Fruit fly (Drosophila melanogaster): Measurements from ENCODE around the gene RabGGTa.

The RabGGTa gene

DNA sequence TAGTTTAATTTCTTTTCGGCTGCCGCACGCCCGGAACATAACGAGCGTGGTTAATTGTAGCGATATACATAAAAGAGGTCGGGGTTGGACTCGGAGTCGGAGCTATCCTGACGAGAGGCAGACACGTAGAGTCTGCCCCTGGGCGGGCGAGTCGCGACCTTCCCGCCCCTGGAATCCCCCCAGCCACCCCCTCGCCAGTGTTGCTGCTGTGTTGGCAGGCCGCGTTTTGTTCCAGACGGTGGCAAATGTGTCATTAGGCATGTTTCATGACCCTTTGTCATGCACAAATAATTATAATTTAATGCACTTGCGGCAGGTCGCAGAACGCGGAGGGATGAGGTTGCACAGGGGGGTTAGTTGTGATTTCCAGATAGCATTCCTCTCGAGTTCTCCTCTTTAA lies 22.4 kb upstream of the RabGGTa start:
- TF ChIP-seq CG9705 (GFP tag; optimal IDR thresholded peaks at IDR 0.05) (no peak), Dfd (GFP tag; optimal IDR thresholded peaks at IDR 0.05) (peak; percentile 13), jim (GFP tag; optimal IDR thresholded peaks at IDR 0.05) (no peak), brk (GFP tag; optimal IDR thresholded peaks at IDR 0.05) (no peak), ey (GFP tag; optimal IDR thresholded peaks at IDR 0.05) (no peak)

DNA sequence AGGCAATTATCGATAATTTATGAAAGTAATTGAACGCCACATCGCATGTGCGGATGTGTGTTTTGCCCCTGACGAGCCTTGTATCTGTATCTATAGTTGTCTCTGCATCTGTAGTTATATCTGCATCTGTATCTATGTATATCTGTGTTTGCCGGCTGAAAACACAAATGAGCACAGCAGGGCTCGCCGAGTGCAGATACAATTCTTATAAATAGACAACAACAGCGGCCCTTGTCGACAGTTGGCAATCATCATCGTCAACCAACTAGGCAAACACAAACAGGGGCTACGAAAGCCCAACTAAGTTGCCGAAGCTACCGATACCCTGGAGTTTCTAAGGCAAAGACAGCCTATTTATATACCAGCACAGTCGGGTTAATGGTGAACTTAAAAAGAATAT lies 21.0 kb upstream of the RabGGTa start:
- TF ChIP-seq dsf (GFP tag; optimal IDR thresholded peaks at IDR 0.05; ENCODE audit: borderline replicate concordance) (no peak), Vsx2 (GFP tag; optimal IDR thresholded peaks at IDR 0.05; ENCODE audit: partially characterized antibody) (no peak), Hr78 (GFP tag; optimal IDR thresholded peaks at IDR 0.05) (no peak), Myc (optimal IDR thresholded peaks at IDR 0.05) (no peak), Hnf4 (GFP tag; optimal IDR thresholded peaks at IDR 0.05) (no peak), tai (GFP tag; optimal IDR thresholded peaks at IDR 0.05) (no peak), CrebA (GFP tag; optimal IDR thresholded peaks at IDR 0.05; ENCODE audit: borderline replicate concordance) (no peak), jim (GFP tag; optimal IDR thresholded peaks at IDR 0.05) (no peak), sage (GFP tag; optimal IDR thresholded peaks at IDR 0.05) (no peak), psq (GFP tag; optimal IDR thresholded peaks at IDR 0.05) (no peak), CG32264 (GFP tag; optimal IDR thresholded peaks at IDR 0.05) (no peak), Dfd (GFP tag; optimal IDR thresholded peaks at IDR 0.05) (no peak), dl (GFP tag; optimal IDR thresholded peaks at IDR 0.05; ENCODE audit: insufficient read depth in 1 of 2, partially characterized antibody in 2 of 2) (no peak), woc (GFP tag; optimal IDR thresholded peaks at IDR 0.05) (no peak), pan (optimal IDR thresholded peaks at IDR 0.05) (no peak), Mio (GFP tag; optimal IDR thresholded peaks at IDR 0.05) (no peak), h (GFP tag; optimal IDR thresholded peaks at IDR 0.05) (no peak), brk (GFP tag; optimal IDR thresholded peaks at IDR 0.05) (no peak), usp (GFP tag; optimal IDR thresholded peaks at IDR 0.05) (no peak), ey (GFP tag; optimal IDR thresholded peaks at IDR 0.05) (no peak)

DNA sequence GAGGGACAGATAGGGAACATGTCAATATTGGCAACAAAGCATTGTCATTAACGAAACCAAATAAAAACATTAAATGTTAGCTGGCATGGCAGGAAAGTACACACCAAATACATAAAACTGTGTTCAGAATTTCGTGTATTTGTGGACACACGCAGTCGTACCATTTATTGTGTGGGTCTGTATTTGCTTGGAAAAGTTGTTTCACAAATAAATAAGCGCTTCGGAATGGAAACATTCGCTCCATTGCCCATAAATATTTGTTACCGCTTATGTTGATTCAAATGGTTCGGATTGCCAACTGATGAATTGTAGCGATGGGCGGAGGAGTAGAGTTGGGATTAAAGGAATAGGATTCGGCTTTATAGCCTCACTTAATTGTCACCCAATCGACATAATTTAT lies 19.9 kb upstream of the RabGGTa start:
- peak in 1 of 2 experiments; percentile 26 for TF ChIP-seq foxo (GFP tag; optimal IDR thresholded peaks at IDR 0.05)
- TF ChIP-seq Mio (GFP tag; optimal IDR thresholded peaks at IDR 0.05): no peak
- peak; percentile 26 for TF ChIP-seq OdsH (GFP tag; optimal IDR thresholded peaks at IDR 0.05)
- peak; percentile 57 for TF ChIP-seq rgr (GFP tag; optimal IDR thresholded peaks at IDR 0.05)
- peak; percentile 53 for TF ChIP-seq h (GFP tag; optimal IDR thresholded peaks at IDR 0.05)
- TF ChIP-seq sv (GFP tag; optimal IDR thresholded peaks at IDR 0.05): peak; percentile 69
- no peak for TF ChIP-seq lola (GFP tag; optimal IDR thresholded peaks at IDR 0.05)

DNA sequence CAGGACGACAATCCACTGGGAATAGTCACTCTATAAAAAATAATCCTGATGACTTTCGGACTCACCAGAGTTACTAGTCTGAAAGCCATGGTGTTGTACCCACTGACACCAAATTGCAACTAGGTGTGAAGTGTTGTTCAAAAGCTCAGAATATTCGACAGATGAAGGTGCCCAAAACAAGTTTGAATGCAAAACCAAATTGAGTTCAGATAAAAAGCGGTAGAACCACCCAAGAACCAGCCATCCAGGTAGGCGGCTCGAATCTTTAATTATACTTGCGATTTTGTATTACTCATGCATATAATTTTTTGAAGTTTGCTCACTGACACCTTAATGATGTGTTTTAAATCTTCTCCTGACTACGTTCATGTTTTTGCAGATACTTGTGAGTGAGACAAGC lies 18.8 kb upstream of the RabGGTa start, which contains the start of gene CG43131:
Gene CG43131 (minus strand): TSS at position 101 of the 400 bp plus-strand sequence.
- TF ChIP-seq fru (GFP tag; optimal IDR thresholded peaks at IDR 0.05): no peak

DNA sequence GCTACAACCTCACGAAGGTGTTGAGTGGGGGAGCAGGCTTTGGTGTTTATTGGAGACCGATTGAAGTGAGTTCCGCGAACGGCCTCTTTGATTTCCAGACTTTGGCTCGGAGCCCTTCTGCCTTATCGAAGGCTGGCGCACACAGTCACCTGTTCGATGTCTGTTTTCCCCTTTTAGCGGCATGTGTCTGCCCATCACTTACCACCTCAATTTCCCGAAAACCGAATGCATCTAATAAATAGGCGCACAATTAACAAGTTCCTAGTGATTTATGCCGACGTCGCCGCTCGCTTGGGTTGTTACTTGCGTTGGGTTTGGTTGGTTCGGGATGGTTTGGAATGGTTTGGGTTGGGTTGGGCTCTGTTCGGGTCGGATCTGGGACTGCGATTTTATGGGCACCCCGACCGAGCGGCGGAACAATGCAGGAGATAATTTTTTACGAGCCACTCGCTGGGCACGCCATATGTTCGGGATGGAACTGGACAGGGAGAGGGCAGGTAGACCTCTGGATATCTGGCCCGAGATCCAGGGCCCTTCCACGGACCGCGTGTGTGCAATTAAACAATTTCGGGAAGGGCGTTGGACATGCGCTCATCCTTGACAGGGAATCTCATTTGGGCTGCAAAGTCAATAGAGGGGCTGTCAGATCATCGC lies 18.2 kb upstream of the RabGGTa start:
- TF ChIP-seq OdsH (GFP tag; optimal IDR thresholded peaks at IDR 0.05): no peak
- TF ChIP-seq rgr (GFP tag; optimal IDR thresholded peaks at IDR 0.05): no peak
- TF ChIP-seq fru (GFP tag; optimal IDR thresholded peaks at IDR 0.05): peak; percentile 55
- no peak for TF ChIP-seq tai (GFP tag; optimal IDR thresholded peaks at IDR 0.05)
- no peak for TF ChIP-seq br (GFP tag; optimal IDR thresholded peaks at IDR 0.05)
- TF ChIP-seq Jra (GFP tag; optimal IDR thresholded peaks at IDR 0.05): no peak
- no peak for TF ChIP-seq Mio (GFP tag; optimal IDR thresholded peaks at IDR 0.05)

DNA sequence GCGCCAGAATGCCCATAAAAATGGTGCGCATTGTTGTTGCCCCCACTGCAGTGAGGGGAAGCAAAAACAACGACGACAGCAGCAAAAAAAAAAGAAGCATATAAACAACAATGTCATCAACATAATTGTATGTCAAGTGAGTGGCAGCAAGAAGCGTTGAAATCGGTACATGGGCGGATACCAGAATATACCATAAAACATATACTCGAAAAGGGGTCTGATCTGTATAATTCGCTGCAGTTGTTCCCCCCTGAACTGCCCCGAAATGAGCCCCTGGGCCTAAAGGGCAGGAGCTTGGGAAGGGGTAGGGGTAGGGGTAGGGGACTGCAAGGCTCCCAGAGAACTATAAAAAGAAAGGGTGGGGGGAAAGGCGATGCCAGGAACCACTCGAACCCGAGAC lies 16.0 kb upstream of the RabGGTa start:
- peak; percentile 25 for TF ChIP-seq CrebA (GFP tag; optimal IDR thresholded peaks at IDR 0.05; ENCODE audit: borderline replicate concordance)
- TF ChIP-seq psq (GFP tag; optimal IDR thresholded peaks at IDR 0.05): no peak
- TF ChIP-seq Mio (GFP tag; optimal IDR thresholded peaks at IDR 0.05): no peak
- no peak for TF ChIP-seq fru (GFP tag; optimal IDR thresholded peaks at IDR 0.05)
- no peak for TF ChIP-seq Abd-B (GFP tag; optimal IDR thresholded peaks at IDR 0.05)
- peak; percentile 19 for TF ChIP-seq HLH106 (tag; optimal IDR thresholded peaks at IDR 0.05)
- TF ChIP-seq sage (GFP tag; optimal IDR thresholded peaks at IDR 0.05): no peak
- peak; percentile 43 for TF ChIP-seq br (GFP tag; optimal IDR thresholded peaks at IDR 0.05)
- no peak for TF ChIP-seq Myc (optimal IDR thresholded peaks at IDR 0.05)
- peak; percentile 5 for TF ChIP-seq Hnf4 (GFP tag; optimal IDR thresholded peaks at IDR 0.05)
- peak; percentile 18 for TF ChIP-seq woc (GFP tag; optimal IDR thresholded peaks at IDR 0.05)
- no peak for TF ChIP-seq Rel (GFP tag; optimal IDR thresholded peaks at IDR 0.05)
- no peak for TF ChIP-seq Rel (tag; optimal IDR thresholded peaks at IDR 0.05)
- peak; percentile 26 for TF ChIP-seq Sp1 (GFP tag; optimal IDR thresholded peaks at IDR 0.05)
- peak; percentile 23 for TF ChIP-seq rgr (GFP tag; optimal IDR thresholded peaks at IDR 0.05)
- TF ChIP-seq foxo (GFP tag; optimal IDR thresholded peaks at IDR 0.05): peak in 1 of 2 experiments; percentile 51
- no peak for TF ChIP-seq CG9705 (GFP tag; optimal IDR thresholded peaks at IDR 0.05)
- TF ChIP-seq CG32264 (GFP tag; optimal IDR thresholded peaks at IDR 0.05): no peak
- TF ChIP-seq jim (GFP tag; optimal IDR thresholded peaks at IDR 0.05): no peak
- peak; percentile 18 for TF ChIP-seq h (GFP tag; optimal IDR thresholded peaks at IDR 0.05)

Measured in whole organism, wandering third instar larva.